Worm (Caenorhabditis elegans): ENCODE results near the gene C18A3.11.

DNA sequence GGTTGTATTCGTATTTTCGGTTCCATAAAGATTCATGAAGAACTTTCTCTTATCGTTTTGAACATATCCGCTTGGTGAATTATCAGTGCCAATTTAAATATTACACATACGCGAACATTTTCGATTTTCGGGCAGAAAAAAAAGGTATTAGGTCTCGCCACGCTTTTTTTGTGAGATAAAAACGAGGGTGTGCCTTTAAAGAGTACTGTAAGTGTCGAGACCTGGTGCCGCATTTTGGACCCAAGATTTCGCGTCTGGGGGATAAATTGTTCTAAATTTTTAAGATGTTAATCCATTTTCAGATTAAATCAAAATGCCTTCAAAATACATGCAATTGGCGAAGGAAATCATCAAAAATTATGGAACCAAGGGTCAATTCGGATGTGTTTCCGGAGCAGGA is 36.9 kb upstream of the C18A3.11 start, which contains the start of gene C25H3.3:
- TF ChIP-seq him-1 (tag; optimal IDR thresholded peaks at IDR 0.05) (no peak), W03F9.2 (tag; optimal IDR thresholded peaks at IDR 0.05) (no peak)
